Worm (Caenorhabditis elegans) whole organism, L4 larva: ENCODE results near the gene ceh-89.

Experiments used
- daf-8 ChIP-seq: fragments of 200-800 bp; sonication (Bioruptor generic); IDR thresholded peaks from 2 replicates; pipeline ENCODE4 v1.3.6; 2022; ENCODE audit warnings: missing genetic modification characterization, missing compliant biosample characterization
- egl-27 ChIP-seq: sonication (generic microtip); optimal IDR thresholded peaks from 3 replicates; lab custom pipeline; 2017; ENCODE audit warnings: missing biosample characterization, missing genetic modification reagents, missing genetic modification characterization
- lim-7 ChIP-seq: fragments of 200-800 bp; sonication (Bioruptor generic); IDR thresholded peaks from 2 replicates; pipeline ENCODE4 v1.3.6; 2022; ENCODE audit warnings: missing genetic modification characterization, missing compliant biosample characterization
- madf-9 ChIP-seq: fragments of 200-800 bp; sonication (Bioruptor generic); conservative IDR thresholded peaks from 2 replicates; pipeline ENCODE4 v1.3.6; 2022; ENCODE audit warnings: missing genetic modification reagents, missing genetic modification characterization, missing compliant biosample characterization
- mdt-29 ChIP-seq: fragments of 200-800 bp; sonication (Bioruptor generic); IDR thresholded peaks from 2 replicates; pipeline ENCODE4 v1.3.6; 2022; ENCODE audit warnings: missing genetic modification reagents, missing genetic modification characterization, missing compliant biosample characterization
- nhr-11 ChIP-seq: fragments of 150-350 bp; optimal IDR thresholded peaks from 2 replicates; lab custom pipeline; 2014; ENCODE audit warnings: missing biosample characterization, missing genetic modification characterization
- nhr-41 ChIP-seq: fragments of 200-800 bp; sonication (Bioruptor generic); IDR thresholded peaks from 2 replicates; pipeline ENCODE4 v1.3.6; 2022; ENCODE audit warnings: missing genetic modification reagents, missing genetic modification characterization, missing compliant biosample characterization
- ztf-11 ChIP-seq: fragments of 150-350 bp; optimal IDR thresholded peaks from 2 replicates; lab custom pipeline; 2014; ENCODE audit warnings: missing biosample characterization, missing genetic modification characterization

- TF ChIP-seq lim-7 = no peak
- no peak for TF ChIP-seq nhr-41 (GFP tag; lab: Robert Waterston, UW)
- TF ChIP-seq madf-9 (GFP tag; lab: Robert Waterston, UW) = no peak
- TF ChIP-seq mdt-29 (GFP tag; lab: Robert Waterston, UW) = no peak
- no peak for TF ChIP-seq daf-8 (GFP tag; lab: Robert Waterston, UW)
- TF ChIP-seq egl-27 (tag; lab: Kevin White, UChicago) = no peak
- no peak for TF ChIP-seq ztf-11 (tag; lab: Kevin White, UChicago)
- no peak for TF ChIP-seq nhr-11 (tag; lab: Kevin White, UChicago)
Measured at ce11 chrX:14147400-14147799, 5.7 kb downstream of the ceh-89 start, which contains the start of gene akt-2.
